Fruit fly (Drosophila melanogaster) whole organism, pupa: ENCODE data around the gene Arl6IP1.

Source experiments
- CG9948 ChIP-seq: fragments of 200-800 bp; sonication (Bioruptor generic); optimal IDR thresholded peaks from 2 replicates; lab custom pipeline; 2018; ENCODE audit warnings: missing biosample characterization, mild to moderate bottlenecking, missing genetic modification characterization, moderate library complexity
- EcR ChIP-seq: fragments of 200-800 bp; sonication (Bioruptor generic); optimal IDR thresholded peaks from 3 replicates; lab custom pipeline; 2019; ENCODE audit warnings: missing biosample characterization, missing genetic modification characterization, mild to moderate bottlenecking, moderate library complexity, missing genetic modification reagents

dm6 chr3R:16624750-16625549, 18.5 kb upstream of the Arl6IP1 start, which contains the start of gene Fas1:
- TF ChIP-seq EcR (GFP tag; lab: Kevin White, UChicago) (no peak), CG9948 (no peak)
